Worm (Caenorhabditis elegans) whole organism, L4 larva: ENCODE measurements around the gene B0361.9.
A peak's percentile ranks its signal among the peaks of the same experiment; 100 is the strongest.

Source experiments
- F26F4.8 ChIP-seq: fragments of 200-800 bp; sonication (Bioruptor generic); conservative IDR thresholded peaks from 2 replicates; pipeline ENCODE4 v1.3.6; 2022; ENCODE audit warnings: missing genetic modification characterization, missing compliant biosample characterization
- F49E8.2 ChIP-seq: sonication (generic microtip); optimal IDR thresholded peaks from 2 replicates; lab custom pipeline; 2016; ENCODE audit warnings: missing compliant biosample characterization, mild to moderate bottlenecking, missing genetic modification characterization, borderline replicate concordance
- R02D3.7 ChIP-seq: fragments of 150-350 bp; sonication (generic microtip); optimal IDR thresholded peaks from 3 replicates; lab custom pipeline; 2014; ENCODE audit warnings: missing biosample characterization, missing genetic modification characterization
- T20F7.1 ChIP-seq: fragments of 200-800 bp; sonication (Bioruptor generic); optimal IDR thresholded peaks from 2 replicates; lab custom pipeline; 2018; ENCODE audit warnings: mild to moderate bottlenecking, missing genetic modification characterization, missing compliant biosample characterization
- Y48G9A.11 ChIP-seq: fragments of 200-800 bp; sonication (Bioruptor generic); IDR thresholded peaks from 2 replicates; pipeline ENCODE4 v1.3.6; 2022; ENCODE audit warnings: missing genetic modification reagents, missing genetic modification characterization, missing compliant biosample characterization
- Y75B8A.6 ChIP-seq: fragments of 200-800 bp; sonication (Bioruptor generic); IDR thresholded peaks from 2 replicates; pipeline ENCODE4 v1.3.6; 2022; ENCODE audit warnings: missing genetic modification reagents, missing genetic modification characterization, missing compliant biosample characterization
- ZK546.5 ChIP-seq, 2 experiments: sonication (generic microtip); optimal IDR thresholded peaks; 2 replicates each; lab custom pipeline; 2017; ENCODE audit warnings: missing biosample characterization in 2 of 2, missing genetic modification characterization in 2 of 2
- ama-1 ChIP-seq: fragments of 150-350 bp; optimal IDR thresholded peaks from 2 replicates; lab custom pipeline; 2014; ENCODE audit warnings: inconsistent platforms, mixed read lengths
- arid-1 ChIP-seq: fragments of 200-800 bp; sonication (Bioruptor generic); conservative IDR thresholded peaks from 2 replicates; pipeline ENCODE4 v1.3.6; 2022; ENCODE audit warnings: missing genetic modification reagents, missing genetic modification characterization, missing compliant biosample characterization
- attf-4 ChIP-seq: sonication (generic microtip); optimal IDR thresholded peaks from 3 replicates; lab custom pipeline; 2017; ENCODE audit warnings: missing biosample characterization, missing genetic modification characterization
- ceh-20 ChIP-seq: fragments of 200-800 bp; sonication (Bioruptor generic); IDR thresholded peaks from 2 replicates; pipeline ENCODE4 v1.3.6; 2022; ENCODE audit warnings: missing genetic modification reagents, missing genetic modification characterization, missing compliant biosample characterization
- ceh-82 ChIP-seq: sonication (generic microtip); optimal IDR thresholded peaks from 2 replicates; lab custom pipeline; 2017; ENCODE audit warnings: missing biosample characterization, missing genetic modification characterization
- cey-2 ChIP-seq: sonication (generic microtip); optimal IDR thresholded peaks from 3 replicates; lab custom pipeline; 2017; ENCODE audit warnings: missing genetic modification characterization, mild to moderate bottlenecking, missing compliant biosample characterization, antibody characterized with exemption, borderline replicate concordance; ENCODE audit not compliant: insufficient read depth
- ctbp-1 ChIP-seq: fragments of 200-800 bp; sonication (Bioruptor generic); IDR thresholded peaks from 2 replicates; pipeline ENCODE4 v1.3.6; 2022; ENCODE audit warnings: missing genetic modification reagents, missing genetic modification characterization, missing compliant biosample characterization
- daf-8 ChIP-seq: fragments of 200-800 bp; sonication (Bioruptor generic); IDR thresholded peaks from 2 replicates; pipeline ENCODE4 v1.3.6; 2022; ENCODE audit warnings: missing genetic modification characterization, missing compliant biosample characterization
- dmd-6 ChIP-seq: fragments of 200-800 bp; sonication (Bioruptor generic); IDR thresholded peaks from 2 replicates; pipeline ENCODE4 v1.3.6; 2022; ENCODE audit warnings: missing genetic modification reagents, missing genetic modification characterization, missing compliant biosample characterization
- dmd-9 ChIP-seq: fragments of 200-800 bp; sonication (Bioruptor generic); IDR thresholded peaks from 2 replicates; pipeline ENCODE4 v1.3.6; 2022; ENCODE audit warnings: missing genetic modification reagents, missing genetic modification characterization, missing compliant biosample characterization
- dpl-1 ChIP-seq: fragments of 150-350 bp; optimal IDR thresholded peaks from 2 replicates; lab custom pipeline; 2014; ENCODE audit warnings: missing biosample characterization, missing genetic modification reagents, missing genetic modification characterization
- fkh-10 ChIP-seq: fragments of 150-350 bp; optimal IDR thresholded peaks from 2 replicates; lab custom pipeline; 2014; ENCODE audit warnings: missing biosample characterization, missing genetic modification reagents, missing genetic modification characterization
- hif-1 ChIP-seq, 2 experiments: sonication (generic microtip); optimal IDR thresholded peaks; 2 replicates each; lab custom pipeline; 2016 to 2017; ENCODE audit warnings: missing compliant biosample characterization in 2 of 2, missing genetic modification characterization in 2 of 2, missing genetic modification reagents in 2 of 2, missing genotype in 2 of 2, mild to moderate bottlenecking in 1 of 2
- lim-7 ChIP-seq: fragments of 200-800 bp; sonication (Bioruptor generic); IDR thresholded peaks from 2 replicates; pipeline ENCODE4 v1.3.6; 2022; ENCODE audit warnings: missing genetic modification characterization, missing compliant biosample characterization
- lin-1 ChIP-seq: fragments of 200-800 bp; sonication (Bioruptor generic); IDR thresholded peaks from 2 replicates; pipeline ENCODE4 v1.3.6; 2022; ENCODE audit warnings: missing genetic modification reagents, missing genetic modification characterization, missing compliant biosample characterization
- lin-13 ChIP-seq: fragments of 150-350 bp; optimal IDR thresholded peaks from 2 replicates; lab custom pipeline; 2014; ENCODE audit warnings: missing biosample characterization, missing genetic modification reagents, missing genetic modification characterization
- lsy-2 ChIP-seq, 2 experiments: fragments of 150-350 bp in 1 of 2; sonication (generic microtip) in 1 of 2; optimal IDR thresholded peaks; 2 replicates each; lab custom pipeline; 2014 to 2017; ENCODE audit warnings: missing biosample characterization in 2 of 2, missing genetic modification characterization in 2 of 2
- madf-9 ChIP-seq: fragments of 200-800 bp; sonication (Bioruptor generic); conservative IDR thresholded peaks from 2 replicates; pipeline ENCODE4 v1.3.6; 2022; ENCODE audit warnings: missing genetic modification reagents, missing genetic modification characterization, missing compliant biosample characterization
- mdl-1 ChIP-seq, 2 experiments: fragments of 150-350 bp in 1 of 2; sonication (generic microtip) in 1 of 2; optimal IDR thresholded peaks; 2 replicates each; lab custom pipeline; 2014 to 2017; ENCODE audit warnings: missing biosample characterization in 2 of 2, missing genetic modification characterization in 2 of 2
- mxl-3 ChIP-seq: fragments of 200-800 bp; sonication (Bioruptor generic); optimal IDR thresholded peaks from 2 replicates; lab custom pipeline; 2018; ENCODE audit warnings: mild to moderate bottlenecking, missing genetic modification characterization, missing compliant biosample characterization
- nhr-10 ChIP-seq: fragments of 150-350 bp; optimal IDR thresholded peaks from 2 replicates; lab custom pipeline; 2014; ENCODE audit warnings: missing biosample characterization, missing genetic modification characterization
- nhr-11 ChIP-seq: fragments of 150-350 bp; optimal IDR thresholded peaks from 2 replicates; lab custom pipeline; 2014; ENCODE audit warnings: missing biosample characterization, missing genetic modification characterization
- nhr-25 ChIP-seq: sonication (generic microtip); optimal IDR thresholded peaks from 2 replicates; lab custom pipeline; 2017; ENCODE audit warnings: missing genetic modification characterization, mild to moderate bottlenecking, missing compliant biosample characterization, antibody characterized with exemption, moderate library complexity, borderline replicate concordance; ENCODE audit not compliant: insufficient read depth
- nhr-28 ChIP-seq: fragments of 150-350 bp; optimal IDR thresholded peaks from 2 replicates; lab custom pipeline; 2014; ENCODE audit warnings: missing biosample characterization, missing genetic modification characterization
- nhr-41 ChIP-seq: fragments of 200-800 bp; sonication (Bioruptor generic); IDR thresholded peaks from 2 replicates; pipeline ENCODE4 v1.3.6; 2022; ENCODE audit warnings: missing genetic modification reagents, missing genetic modification characterization, missing compliant biosample characterization
- nhr-48 ChIP-seq: sonication (generic microtip); optimal IDR thresholded peaks from 2 replicates; lab custom pipeline; 2016; ENCODE audit warnings: mild to moderate bottlenecking, missing genetic modification characterization, missing compliant biosample characterization
- pha-4 ChIP-seq, 2 experiments: fragments of 150-350 bp in 1 of 2; fragments of 200-800 bp in 1 of 2; sonication (Bioruptor generic) in 1 of 2; IDR thresholded peaks in 1 of 2; optimal IDR thresholded peaks in 1 of 2; 2 replicates each; pipeline versions ENCODE4 v1.3.6 to Lab custom; 2014 to 2022; ENCODE audit warnings: missing genetic modification characterization in 2 of 2, missing genetic modification reagents in 2 of 2, missing biosample characterization in 1 of 2, missing compliant biosample characterization in 1 of 2
- pqm-1 ChIP-seq: sonication (generic microtip); optimal IDR thresholded peaks from 2 replicates; lab custom pipeline; 2017; ENCODE audit warnings: missing biosample characterization, missing genetic modification characterization
- rbr-2 ChIP-seq: sonication (generic microtip); optimal IDR thresholded peaks from 2 replicates; lab custom pipeline; 2016; ENCODE audit warnings: missing genotype, missing genetic modification characterization, missing compliant biosample characterization
- skn-1 ChIP-seq: fragments of 150-350 bp; optimal IDR thresholded peaks from 2 replicates; lab custom pipeline; 2014; ENCODE audit warnings: missing biosample characterization, missing genetic modification characterization
- snpc-1.2 ChIP-seq: fragments of 200-800 bp; sonication (Bioruptor generic); IDR thresholded peaks from 2 replicates; pipeline ENCODE4 v1.3.6; 2022; ENCODE audit warnings: missing genetic modification reagents, missing genetic modification characterization, missing compliant biosample characterization
- snpc-4 ChIP-seq: fragments of 150-350 bp; optimal IDR thresholded peaks from 2 replicates; lab custom pipeline; 2014; ENCODE audit warnings: missing biosample characterization, missing genetic modification characterization
- spr-1 ChIP-seq: sonication (generic microtip); optimal IDR thresholded peaks from 2 replicates; lab custom pipeline; 2016; ENCODE audit warnings: mild to moderate bottlenecking, missing genetic modification characterization, missing compliant biosample characterization
- tag-97 ChIP-seq: fragments of 200-800 bp; sonication (Bioruptor generic); IDR thresholded peaks from 2 replicates; pipeline ENCODE4 v1.3.6; 2022; ENCODE audit warnings: missing genetic modification characterization, missing compliant biosample characterization
- vab-7 ChIP-seq: fragments of 200-800 bp; sonication (Bioruptor generic); IDR thresholded peaks from 2 replicates; pipeline ENCODE4 v1.3.6; 2022; ENCODE audit warnings: missing genetic modification reagents, missing genetic modification characterization, missing compliant biosample characterization
- zfp-2 ChIP-seq: sonication (generic microtip); optimal IDR thresholded peaks from 2 replicates; lab custom pipeline; 2016; ENCODE audit warnings: mild to moderate bottlenecking, missing genetic modification characterization, missing compliant biosample characterization
- zfp-3 ChIP-seq: fragments of 200-800 bp; sonication (Bioruptor generic); conservative IDR thresholded peaks from 2 replicates; pipeline ENCODE4 v1.3.6; 2022; ENCODE audit warnings: missing genetic modification reagents, missing genetic modification characterization, missing compliant biosample characterization
- ztf-7 ChIP-seq: fragments of 150-350 bp; optimal IDR thresholded peaks from 2 replicates; lab custom pipeline; 2014; ENCODE audit warnings: missing biosample characterization, missing genetic modification characterization

The B0361.9 gene

DNA sequence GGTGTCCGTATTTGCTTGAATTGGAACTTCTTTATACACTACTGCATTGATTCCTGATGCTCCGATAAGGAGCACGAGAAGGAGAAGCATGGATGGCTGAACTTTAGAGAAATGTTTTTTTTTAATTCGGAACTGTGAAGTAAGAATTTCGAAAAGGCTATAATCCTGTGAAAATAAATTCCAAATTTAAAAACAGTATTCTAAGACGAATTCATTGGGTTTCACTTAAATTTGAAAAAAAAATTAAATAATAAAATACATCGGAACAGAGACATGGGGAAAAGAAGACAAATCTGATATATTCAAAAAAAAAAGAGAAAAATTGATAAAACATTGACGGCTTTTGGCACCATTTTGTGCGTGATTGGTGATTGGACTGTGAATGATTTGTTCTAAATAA, 13.6 kb downstream of the B0361.9 start, which contains the start of gene pho-5 (continued):
- TF ChIP-seq ceh-20 (GFP tag; lab: Robert Waterston, UW) (no peak), Y75B8A.6 (no peak)

DNA sequence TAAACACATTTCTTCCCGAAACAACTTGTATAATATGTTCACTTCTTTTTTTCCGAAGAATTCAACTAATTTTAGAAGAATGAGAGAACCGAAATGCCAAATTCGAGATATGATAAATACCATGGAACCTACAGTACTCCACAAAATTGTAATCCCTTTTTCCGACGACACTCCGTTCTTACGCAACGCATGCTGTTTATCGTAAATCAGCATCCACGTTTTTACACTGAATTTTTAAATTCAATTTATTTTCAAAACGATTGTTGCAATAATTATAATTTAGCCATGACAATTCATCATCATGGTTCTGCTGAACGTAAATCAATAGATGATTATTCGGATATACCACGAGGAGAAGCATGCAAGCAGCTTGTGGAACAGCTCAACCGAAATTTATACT, 18.3 kb downstream of the B0361.9 start, which contains the start of gene B0361.3:
Gene B0361.3, plus strand, starts transcription at position 284 of the 400 bp plus-strand sequence.
- TF ChIP-seq Y75B8A.6 (no peak), lim-7 (GFP tag; lab: Robert Waterston, UW) (no peak), ama-1 (lab: Kevin White, UChicago) (no peak), F49E8.2 (tag; lab: Kevin White, UChicago) (no peak), arid-1 (GFP tag; lab: Robert Waterston, UW) (no peak), rbr-2 (tag; lab: Kevin White, UChicago) (no peak), nhr-28 (tag; lab: Kevin White, UChicago) (no peak), attf-4 (no peak), snpc-4 (tag; lab: Kevin White, UChicago) (no peak), zfp-2 (no peak), tag-97 (no peak), ctbp-1 (GFP tag; lab: Robert Waterston, UW) (no peak), snpc-1.2 (GFP tag; lab: Robert Waterston, UW) (no peak), dmd-9 (GFP tag; lab: Robert Waterston, UW) (no peak), T20F7.1 (GFP tag; lab: Kevin White, UChicago) (peak; percentile 80), lsy-2 (tag; optimal IDR thresholded peaks at IDR 0.05; lab: Kevin White, UChicago) (peak in 1 of 2 experiments; percentile 62), hif-1 (tag; optimal IDR thresholded peaks at IDR 0.05; lab: Kevin White, UChicago) (no peak)

DNA sequence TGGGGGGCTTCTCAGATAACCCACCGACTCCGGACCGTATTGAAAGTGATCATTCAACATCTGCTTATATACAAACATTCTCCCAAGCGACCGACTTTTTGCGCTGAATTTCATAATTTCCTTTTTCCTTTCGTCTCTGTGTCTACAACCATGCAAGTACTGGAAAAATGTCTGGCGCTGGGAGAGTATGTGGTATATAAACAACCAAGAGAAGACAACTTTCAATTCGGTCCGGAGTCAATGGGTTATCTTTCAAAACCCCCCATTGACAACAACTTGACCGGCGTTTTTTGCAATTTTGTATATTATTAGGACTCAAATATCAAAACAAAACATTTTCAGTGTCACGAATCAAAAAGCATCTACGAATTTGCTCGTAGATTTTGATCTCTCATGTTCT, 20.9 kb downstream of the B0361.9 start:
- TF ChIP-seq nhr-28 (tag; lab: Kevin White, UChicago) (peak; percentile 37), Y48G9A.11 (GFP tag; lab: Robert Waterston, UW) (no peak), ZK546.5 (tag; optimal IDR thresholded peaks at IDR 0.05; lab: Kevin White, UChicago) (no peak), nhr-10 (tag; lab: Kevin White, UChicago) (no peak), daf-8 (GFP tag; lab: Robert Waterston, UW) (no peak), attf-4 (no peak), nhr-48 (peak; percentile 59), R02D3.7 (tag; lab: Kevin White, UChicago) (no peak), nhr-11 (tag; lab: Kevin White, UChicago) (peak; percentile 72), vab-7 (GFP tag; lab: Robert Waterston, UW) (peak; percentile 63), spr-1 (tag; lab: Kevin White, UChicago) (peak; percentile 20), ctbp-1 (GFP tag; lab: Robert Waterston, UW) (no peak), ceh-82 (tag; lab: Kevin White, UChicago) (no peak), dpl-1 (GFP tag; lab: Kevin White, UChicago) (peak; percentile 76), zfp-2 (peak; percentile 14), T20F7.1 (GFP tag; lab: Kevin White, UChicago) (peak; percentile 87), snpc-4 (tag; lab: Kevin White, UChicago) (peak; percentile 96), nhr-25 (tag; lab: Kevin White, UChicago) (no peak), ceh-20 (GFP tag; lab: Robert Waterston, UW) (0 out of 2 replicates have a peak, but pooled peaks have one; percentile 31), skn-1 (no peak), nhr-41 (GFP tag; lab: Robert Waterston, UW) (peak; percentile 56; the same call in 1 of the 2 replicates), pqm-1 (tag; lab: Kevin White, UChicago) (peak; percentile 26), dmd-6 (GFP tag; lab: Robert Waterston, UW) (peak; percentile 80), F26F4.8 (0 out of 2 replicates have a peak, but pooled peaks have one; percentile 42), lim-7 (GFP tag; lab: Robert Waterston, UW) (peak; percentile 62), lin-13 (peak; percentile 56), mxl-3 (GFP tag; lab: Kevin White, UChicago) (peak; percentile 16), tag-97 (no peak), ztf-7 (tag; lab: Kevin White, UChicago) (peak; percentile 89), fkh-10 (peak; percentile 6), cey-2 (tag; lab: Kevin White, UChicago) (no peak), pha-4 (GFP tag; IDR thresholded peaks at IDR 0.05; lab: Robert Waterston, UW) (no peak), pha-4 (tag; optimal IDR thresholded peaks at IDR 0.05; lab: Kevin White, UChicago) (no peak), mdl-1 (tag; optimal IDR thresholded peaks at IDR 0.05; lab: Kevin White, UChicago) (peak in 1 of 2 experiments; percentile 25), madf-9 (peak; percentile 73), lin-1 (GFP tag; lab: Robert Waterston, UW) (peak; percentile 84), zfp-3 (GFP tag; lab: Robert Waterston, UW) (peak; percentile 57; the same call in 1 of the 2 replicates), hif-1 (tag; optimal IDR thresholded peaks at IDR 0.05; lab: Kevin White, UChicago) (peak in 1 of 2 experiments; percentile 61)
